Worm (Caenorhabditis elegans) whole organism, young adult: Measurements from ENCODE around the gene Y46E12BL.2.
A peak's percentile ranks its signal among the peaks of the same experiment; 100 is the strongest.

Experiments used
- F10E7.11 ChIP-seq: sonication (generic microtip); optimal IDR thresholded peaks from 2 replicates; lab custom pipeline; 2017; ENCODE audit warnings: mild to moderate bottlenecking, missing genetic modification characterization, moderate library complexity, missing compliant biosample characterization
- F39B2.1 ChIP-seq: fragments of 200-800 bp; sonication (Bioruptor generic); IDR thresholded peaks from 2 replicates; pipeline ENCODE4 v1.3.6; 2022; ENCODE audit warnings: missing genetic modification reagents, missing genetic modification characterization, missing compliant biosample characterization
- F49E8.2 ChIP-seq: sonication (generic microtip); optimal IDR thresholded peaks from 3 replicates; lab custom pipeline; 2017; ENCODE audit warnings: missing genetic modification characterization, mild to moderate bottlenecking, missing compliant biosample characterization, antibody characterized with exemption, moderate library complexity; ENCODE audit not compliant: insufficient read depth
- Y53F4B.3 ChIP-seq: fragments of 200-800 bp; sonication (Bioruptor generic); IDR thresholded peaks from 2 replicates; pipeline ENCODE4 v1.3.6; 2022; ENCODE audit warnings: missing genetic modification reagents, missing genetic modification characterization, missing compliant biosample characterization
- ama-1 ChIP-seq, 3 experiments: fragments of 150-350 bp in 1 of 3; sonication (generic microtip) in 2 of 3; optimal IDR thresholded peaks; 2 replicates each; lab custom pipeline; 2014 to 2018; ENCODE audit warnings: missing biosample characterization in 2 of 3, missing genetic modification characterization in 2 of 3, missing genetic modification reagents in 2 of 3
- egrh-3 ChIP-seq: fragments of 200-800 bp; sonication (Bioruptor generic); IDR thresholded peaks from 2 replicates; pipeline ENCODE4 v1.3.6; 2022; ENCODE audit warnings: missing genetic modification reagents, missing genetic modification characterization, missing compliant biosample characterization
- ets-4 ChIP-seq: fragments of 200-800 bp; sonication (Bioruptor generic); optimal IDR thresholded peaks from 2 replicates; lab custom pipeline; 2018; ENCODE audit warnings: mild to moderate bottlenecking, missing genetic modification characterization, missing compliant biosample characterization
- nfya-1 ChIP-seq: sonication (generic microtip); optimal IDR thresholded peaks from 2 replicates; lab custom pipeline; 2017; ENCODE audit warnings: antibody characterized with exemption, missing compliant biosample characterization, missing genetic modification characterization, borderline replicate concordance; ENCODE audit not compliant: insufficient read depth
- rec-8 ChIP-seq, 2 experiments: sonication (generic microtip); optimal IDR thresholded peaks; 2 replicates each; lab custom pipeline; 2016; ENCODE audit warnings: mild to moderate bottlenecking in 2 of 2, missing genetic modification characterization in 2 of 2, missing genetic modification reagents in 2 of 2, missing genotype in 2 of 2, missing biosample characterization in 1 of 2, missing compliant biosample characterization in 1 of 2, moderate library complexity in 1 of 2
- zfh-2 ChIP-seq: fragments of 200-800 bp; sonication (Bioruptor generic); conservative IDR thresholded peaks from 2 replicates; pipeline ENCODE4 v1.3.6; 2022; ENCODE audit warnings: missing genetic modification reagents, missing genetic modification characterization, missing compliant biosample characterization

DNA sequence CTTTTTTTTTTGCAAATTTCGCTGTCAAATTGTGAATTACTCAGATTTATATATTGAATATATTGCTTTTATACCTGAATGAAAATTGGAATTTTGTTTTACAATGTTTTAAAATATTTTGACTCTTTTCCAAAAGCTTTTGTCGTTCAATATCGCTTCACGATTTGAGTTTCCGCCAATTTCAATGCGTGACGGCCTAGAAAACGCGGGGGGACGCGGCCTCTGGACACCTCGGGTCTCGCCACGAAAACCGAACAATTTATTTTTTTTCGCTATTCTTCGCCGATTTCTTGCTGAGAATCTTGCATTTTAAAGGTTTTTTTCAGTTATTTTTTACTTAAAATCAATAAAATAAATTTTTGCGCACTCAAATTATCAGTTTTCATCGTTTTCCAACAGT, at the start of gene Y46E12BL.2:
- no peak for TF ChIP-seq nfya-1 (tag; lab: Kevin White, UChicago)
- TF ChIP-seq zfh-2 (GFP tag; lab: Robert Waterston, UW) = no peak
- TF ChIP-seq ama-1 (optimal IDR thresholded peaks at IDR 0.05; lab: Kevin White, UChicago) = no peak
- TF ChIP-seq ama-1 (GFP tag; optimal IDR thresholded peaks at IDR 0.05; lab: Kevin White, UChicago) = peak in 1 of 2 experiments; percentile 7
- peak; percentile 51; the same call in 1 of the 2 replicates for TF ChIP-seq F39B2.1 (GFP tag; lab: Robert Waterston, UW)
- 0 out of 2 replicates have a peak, but pooled peaks have one; percentile 8 for TF ChIP-seq Y53F4B.3 (GFP tag; lab: Robert Waterston, UW)
- TF ChIP-seq F49E8.2 (tag; lab: Kevin White, UChicago) = peak; percentile 9
- no peak for TF ChIP-seq rec-8 (tag; optimal IDR thresholded peaks at IDR 0.05; lab: Kevin White, UChicago)
- TF ChIP-seq ets-4 (GFP tag; lab: Kevin White, UChicago) = no peak
- no peak for TF ChIP-seq F10E7.11 (tag; lab: Kevin White, UChicago)
- TF ChIP-seq egrh-3 (GFP tag; lab: Robert Waterston, UW) = no peak
